Worm (Caenorhabditis elegans) whole organism, L4/young adult: ENCODE data around the gene clec-238.

Experiments
- W03F9.2 ChIP-seq: fragments of 150-350 bp; optimal IDR thresholded peaks from 2 replicates; lab custom pipeline; 2014; ENCODE audit warnings: missing biosample characterization, missing genetic modification characterization
- dao-5 ChIP-seq: sonication (generic microtip); optimal IDR thresholded peaks from 2 replicates; lab custom pipeline; 2016; ENCODE audit warnings: missing genotype, missing genetic modification characterization, moderate library complexity, missing compliant biosample characterization
- him-1 ChIP-seq: sonication (generic microtip); optimal IDR thresholded peaks from 2 replicates; lab custom pipeline; 2016; ENCODE audit warnings: missing genotype, missing genetic modification reagents, missing genetic modification characterization, missing compliant biosample characterization

- TF ChIP-seq dao-5: no peak
- TF ChIP-seq W03F9.2 (tag; lab: Kevin White, UChicago): no peak
- TF ChIP-seq him-1 (tag; lab: Kevin White, UChicago): no peak
Observed at ce11 chrV:16902726-16903125, 48.9 kb upstream of the clec-238 start, which contains the start of gene srd-68.
